Worm (Caenorhabditis elegans) whole organism, mixed stage, embryonic: ENCODE measurements around the gene K12D12.4.

Experiments
- M03D4.4 ChIP-seq: sonication (generic microtip); optimal IDR thresholded peaks from 2 replicates; lab custom pipeline; 2017; ENCODE audit warnings: mild to moderate bottlenecking, missing genetic modification characterization, missing compliant biosample characterization
- bed-3 ChIP-seq: fragments of 200-800 bp; sonication (Bioruptor generic); optimal IDR thresholded peaks from 3 replicates; lab custom pipeline; 2018; ENCODE audit warnings: mild to moderate bottlenecking, missing genetic modification characterization, moderate library complexity, missing compliant biosample characterization
- blmp-1 ChIP-seq: fragments of 150-350 bp; optimal IDR thresholded peaks from 2 replicates; lab custom pipeline; 2014; ENCODE audit warnings: missing biosample characterization, missing genetic modification characterization
- ceh-39 ChIP-seq: fragments of 150-350 bp; optimal IDR thresholded peaks from 2 replicates; lab custom pipeline; 2014; ENCODE audit warnings: missing biosample characterization, missing genetic modification characterization
- ceh-43 ChIP-seq: fragments of 200-800 bp; sonication (Bioruptor generic); optimal IDR thresholded peaks from 2 replicates; lab custom pipeline; 2018; ENCODE audit warnings: mild to moderate bottlenecking, missing genetic modification characterization, moderate library complexity, missing compliant biosample characterization
- ceh-83 ChIP-seq: fragments of 200-800 bp; sonication (Bioruptor generic); optimal IDR thresholded peaks from 2 replicates; lab custom pipeline; 2018; ENCODE audit warnings: mild to moderate bottlenecking, missing genetic modification characterization, missing compliant biosample characterization
- ces-1 ChIP-seq: fragments of 150-350 bp; optimal IDR thresholded peaks from 2 replicates; lab custom pipeline; 2014; ENCODE audit warnings: missing biosample characterization, missing genetic modification reagents, missing genetic modification characterization
- cnd-1 ChIP-seq: fragments of 200-800 bp; sonication (Bioruptor generic); optimal IDR thresholded peaks from 2 replicates; lab custom pipeline; 2018; ENCODE audit warnings: mild to moderate bottlenecking, missing genetic modification characterization, missing compliant biosample characterization
- drap-1 ChIP-seq: fragments of 200-800 bp; sonication (Bioruptor generic); optimal IDR thresholded peaks from 3 replicates; lab custom pipeline; 2018; ENCODE audit warnings: mild to moderate bottlenecking, missing genetic modification characterization, missing compliant biosample characterization
- elt-1 ChIP-seq: sonication (generic microtip); optimal IDR thresholded peaks from 2 replicates; lab custom pipeline; 2017; ENCODE audit warnings: missing genetic modification characterization, mild to moderate bottlenecking, missing compliant biosample characterization, antibody characterized with exemption, moderate library complexity, borderline replicate concordance; ENCODE audit not compliant: insufficient read depth
- elt-3 ChIP-seq: fragments of 150-350 bp; optimal IDR thresholded peaks from 2 replicates; lab custom pipeline; 2014; ENCODE audit warnings: missing biosample characterization, missing genetic modification characterization
- flh-1 ChIP-seq: fragments of 200-800 bp; sonication (Bioruptor generic); optimal IDR thresholded peaks from 2 replicates; lab custom pipeline; 2018; ENCODE audit warnings: mild to moderate bottlenecking, missing genetic modification characterization, moderate library complexity, missing compliant biosample characterization
- ham-2 ChIP-seq: fragments of 200-800 bp; sonication (Bioruptor generic); optimal IDR thresholded peaks from 2 replicates; lab custom pipeline; 2018; ENCODE audit warnings: mild to moderate bottlenecking, missing genetic modification characterization, missing compliant biosample characterization
- hlh-1 ChIP-seq: fragments of 150-350 bp; optimal IDR thresholded peaks from 2 replicates; lab custom pipeline; 2014; ENCODE audit warnings: missing biosample characterization, missing genetic modification reagents, missing genetic modification characterization
- lin-32 ChIP-seq: fragments of 200-800 bp; sonication (Bioruptor generic); optimal IDR thresholded peaks from 2 replicates; lab custom pipeline; 2018; ENCODE audit warnings: mild to moderate bottlenecking, missing genetic modification characterization, missing compliant biosample characterization
- mep-1 ChIP-seq: fragments of 150-350 bp; optimal IDR thresholded peaks from 2 replicates; lab custom pipeline; 2017; ENCODE audit warnings: missing biosample characterization, missing genetic modification reagents, missing genetic modification characterization, inconsistent platforms
- nhr-12 ChIP-seq: fragments of 150-350 bp; optimal IDR thresholded peaks from 2 replicates; lab custom pipeline; 2014; ENCODE audit warnings: missing biosample characterization, missing genetic modification characterization
- nhr-2 ChIP-seq: fragments of 150-350 bp; optimal IDR thresholded peaks from 2 replicates; lab custom pipeline; 2014; ENCODE audit warnings: missing biosample characterization, missing genetic modification characterization
- nhr-237 ChIP-seq: fragments of 150-350 bp; optimal IDR thresholded peaks from 2 replicates; lab custom pipeline; 2014; ENCODE audit warnings: missing biosample characterization, missing genetic modification characterization
- nhr-28 ChIP-seq: fragments of 150-350 bp; optimal IDR thresholded peaks from 2 replicates; lab custom pipeline; 2014; ENCODE audit warnings: missing biosample characterization, missing genetic modification characterization
- pha-4 ChIP-seq: fragments of 150-350 bp; optimal IDR thresholded peaks from 2 replicates; lab custom pipeline; 2018; ENCODE audit warnings: missing biosample characterization, missing genetic modification reagents, missing genetic modification characterization
- sem-2 ChIP-seq: fragments of 200-800 bp; sonication (Bioruptor generic); optimal IDR thresholded peaks from 2 replicates; lab custom pipeline; 2018; ENCODE audit warnings: mild to moderate bottlenecking, missing genetic modification characterization, missing compliant biosample characterization
- snpc-4 ChIP-seq: fragments of 150-350 bp; optimal IDR thresholded peaks from 2 replicates; lab custom pipeline; 2014; ENCODE audit warnings: missing biosample characterization, missing genetic modification characterization
- sptf-1 ChIP-seq: sonication (generic microtip); optimal IDR thresholded peaks from 2 replicates; lab custom pipeline; 2017; ENCODE audit warnings: mild to moderate bottlenecking, missing genetic modification characterization, moderate library complexity, missing compliant biosample characterization
- tbx-8 ChIP-seq: fragments of 200-800 bp; sonication (Bioruptor generic); optimal IDR thresholded peaks from 2 replicates; lab custom pipeline; 2018; ENCODE audit warnings: mild to moderate bottlenecking, missing genetic modification characterization, moderate library complexity, missing compliant biosample characterization
- unc-120 ChIP-seq: sonication (generic microtip); optimal IDR thresholded peaks from 2 replicates; lab custom pipeline; 2017; ENCODE audit warnings: missing genetic modification characterization, missing compliant biosample characterization; ENCODE audit not compliant: poor library complexity, severe bottlenecking
- unc-39 ChIP-seq: fragments of 150-350 bp; optimal IDR thresholded peaks from 2 replicates; lab custom pipeline; 2014; ENCODE audit warnings: missing biosample characterization, missing genetic modification characterization
- unc-62 ChIP-seq: fragments of 150-350 bp; optimal IDR thresholded peaks from 2 replicates; lab custom pipeline; 2014; ENCODE audit warnings: missing biosample characterization, missing genetic modification reagents, missing genetic modification characterization
- zip-8 ChIP-seq: fragments of 150-350 bp; optimal IDR thresholded peaks from 2 replicates; lab custom pipeline; 2014; ENCODE audit warnings: missing biosample characterization, missing genetic modification characterization
- ztf-11 ChIP-seq: fragments of 150-350 bp; optimal IDR thresholded peaks from 2 replicates; lab custom pipeline; 2014; ENCODE audit warnings: missing biosample characterization, missing genetic modification characterization

Gene K12D12.4

DNA sequence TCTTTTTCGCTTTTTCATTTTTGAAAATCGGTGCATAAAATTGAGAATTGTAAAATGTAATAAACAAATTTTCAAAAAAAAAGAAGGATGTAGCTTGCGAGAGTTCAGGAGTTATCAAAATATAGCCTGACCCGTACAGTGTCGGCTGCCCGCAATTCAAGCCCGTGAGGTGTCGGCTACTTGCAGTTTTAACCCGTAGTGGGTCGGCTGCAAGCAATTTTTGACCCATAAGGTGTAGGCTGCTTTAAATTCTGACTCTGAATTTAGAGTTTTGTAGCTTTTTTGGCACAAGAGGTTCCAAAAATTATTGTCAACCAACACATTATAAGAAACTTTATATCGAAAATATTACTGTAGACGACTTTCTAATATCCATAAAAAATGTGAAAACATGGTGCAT is 19.6 kb downstream of the K12D12.4 start:
- TF ChIP-seq drap-1 (GFP tag; lab: Kevin White, UChicago) = no peak
- no peak for TF ChIP-seq unc-39 (tag; lab: Kevin White, UChicago)
- no peak for TF ChIP-seq elt-1 (tag; lab: Kevin White, UChicago)
- TF ChIP-seq nhr-12 = no peak
- TF ChIP-seq ceh-43 (GFP tag; lab: Kevin White, UChicago) = no peak
- no peak for TF ChIP-seq blmp-1 (tag; lab: Kevin White, UChicago)
- TF ChIP-seq sem-2 (GFP tag; lab: Kevin White, UChicago) = no peak
- no peak for TF ChIP-seq lin-32 (GFP tag; lab: Kevin White, UChicago)
- TF ChIP-seq bed-3 (GFP tag; lab: Kevin White, UChicago) = no peak
- no peak for TF ChIP-seq ham-2 (GFP tag; lab: Kevin White, UChicago)
- no peak for TF ChIP-seq flh-1
- TF ChIP-seq nhr-2 = no peak
- no peak for TF ChIP-seq nhr-28 (tag; lab: Kevin White, UChicago)
- TF ChIP-seq ceh-83 (GFP tag; lab: Kevin White, UChicago) = no peak
- no peak for TF ChIP-seq mep-1
- TF ChIP-seq unc-120 (tag; lab: Kevin White, UChicago) = no peak
- TF ChIP-seq tbx-8 (GFP tag; lab: Kevin White, UChicago) = no peak

DNA sequence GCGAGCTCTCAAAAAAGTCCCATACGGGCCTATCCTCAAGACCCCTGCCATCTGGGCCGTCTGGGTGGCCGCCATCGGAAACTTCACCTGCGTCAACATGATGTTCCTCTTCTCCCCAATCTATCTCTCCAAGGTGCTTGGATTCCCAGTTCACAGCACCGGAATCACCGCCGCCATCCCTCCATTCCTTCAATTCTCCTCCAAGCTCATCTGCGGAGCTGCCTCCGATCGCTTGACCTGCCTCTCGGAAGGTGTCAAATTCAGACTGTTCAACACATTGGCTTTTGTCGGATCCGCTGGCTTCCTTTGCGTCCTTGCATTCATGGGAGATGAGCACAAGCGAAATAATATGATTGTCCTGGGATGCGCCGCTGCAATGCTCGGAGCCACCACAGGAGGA is 20.6 kb downstream of the K12D12.4 start:
- TF ChIP-seq unc-39 (tag; lab: Kevin White, UChicago) (no peak), nhr-237 (tag; lab: Kevin White, UChicago) (no peak), lin-32 (GFP tag; lab: Kevin White, UChicago) (no peak), ceh-43 (GFP tag; lab: Kevin White, UChicago) (no peak), cnd-1 (no peak), hlh-1 (no peak)

DNA sequence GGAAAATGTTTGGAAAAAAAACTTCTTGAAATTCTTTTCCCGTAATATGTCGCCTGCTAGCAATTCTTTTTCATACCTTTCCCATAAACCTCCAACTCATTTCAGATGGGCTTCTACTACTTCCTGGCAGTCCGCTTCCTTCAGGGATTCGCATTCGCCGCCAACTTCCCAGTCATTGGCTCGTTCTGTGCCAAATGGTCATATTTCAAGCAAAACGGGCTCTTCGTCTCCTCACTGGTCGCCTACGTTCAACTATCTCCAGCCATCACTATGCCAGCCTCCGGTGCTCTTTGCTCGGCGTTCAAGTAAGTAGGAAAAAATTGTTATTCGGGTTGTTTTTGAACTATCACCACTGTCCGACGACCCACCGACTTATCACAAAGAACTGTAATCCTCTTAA is 21.5 kb downstream of the K12D12.4 start:
- no peak for TF ChIP-seq unc-62 (GFP tag; lab: Kevin White, UChicago)

DNA sequence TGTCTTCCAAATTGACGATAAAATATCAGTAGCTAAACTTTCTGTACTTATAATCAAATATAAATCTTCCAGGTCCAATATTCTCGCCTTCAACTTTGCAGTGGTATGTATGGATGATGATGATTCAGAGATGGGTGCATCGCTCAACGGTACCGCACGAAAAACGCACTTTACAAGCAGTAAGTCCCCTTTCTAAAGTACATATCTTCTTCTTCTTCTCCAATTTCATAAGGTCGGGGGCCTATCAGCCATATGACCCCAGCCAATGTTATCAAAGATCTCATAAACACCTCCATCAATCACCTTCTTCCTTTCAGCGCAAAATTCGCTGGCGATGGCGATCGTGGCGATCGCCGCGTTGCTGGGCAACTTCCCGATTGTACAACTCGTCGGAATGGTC is 22.1 kb downstream of the K12D12.4 start:
- TF ChIP-seq ceh-39 (tag; lab: Kevin White, UChicago) = no peak
- no peak for TF ChIP-seq nhr-12
- TF ChIP-seq hlh-1 = no peak
- TF ChIP-seq mep-1 = no peak
- no peak for TF ChIP-seq snpc-4 (tag; lab: Kevin White, UChicago)
- no peak for TF ChIP-seq nhr-2
- no peak for TF ChIP-seq M03D4.4 (tag; lab: Kevin White, UChicago)
- no peak for TF ChIP-seq unc-120 (tag; lab: Kevin White, UChicago)

DNA sequence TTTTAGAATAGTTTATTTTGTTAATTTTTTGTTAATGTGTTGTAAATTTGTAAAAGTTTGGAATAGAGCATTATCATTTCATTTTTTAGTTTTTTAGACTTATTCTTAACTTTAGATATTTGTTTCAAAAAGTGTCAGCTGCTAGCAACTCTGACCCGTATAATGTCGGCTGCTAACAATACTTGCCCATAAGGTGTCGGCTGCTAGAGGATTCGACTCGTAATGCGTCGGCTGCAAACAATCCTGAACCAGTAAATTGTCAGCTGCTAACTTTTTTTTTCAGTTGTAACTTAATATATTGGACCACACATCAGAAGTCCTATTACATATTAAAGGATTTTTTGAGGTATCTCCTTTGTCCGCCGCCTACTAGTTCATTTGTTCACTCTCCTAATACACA is 22.8 kb downstream of the K12D12.4 start:
- TF ChIP-seq unc-120 (tag; lab: Kevin White, UChicago) (no peak), tbx-8 (GFP tag; lab: Kevin White, UChicago) (no peak), pha-4 (no peak), drap-1 (GFP tag; lab: Kevin White, UChicago) (no peak)

DNA sequence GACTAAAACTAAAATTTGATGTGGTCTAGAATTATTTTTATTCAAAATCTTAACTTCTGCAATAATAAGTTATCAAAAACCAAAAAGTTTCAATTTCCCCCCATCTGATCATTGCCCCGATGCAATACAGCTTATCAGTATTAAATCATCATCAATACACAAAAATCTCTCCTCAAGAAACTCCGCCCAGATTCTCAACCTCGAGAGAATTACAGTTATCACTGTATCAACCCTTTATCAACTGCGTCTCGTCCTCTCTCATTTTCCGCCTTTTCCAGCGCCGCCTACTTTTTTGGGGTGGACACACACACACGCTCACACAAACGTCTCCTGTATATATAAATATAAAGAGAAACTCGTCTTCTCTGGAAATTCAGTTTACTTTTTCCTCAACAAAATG is 23.2 kb downstream of the K12D12.4 start, which contains the start of gene T27D12.1:
TSS of gene T27D12.1 (plus strand) at position 301 of the 400 bp plus-strand sequence.
- no peak for TF ChIP-seq zip-8 (tag; lab: Kevin White, UChicago)
- no peak for TF ChIP-seq ceh-43 (GFP tag; lab: Kevin White, UChicago)
- TF ChIP-seq nhr-2 = no peak
- no peak for TF ChIP-seq ztf-11 (tag; lab: Kevin White, UChicago)
- TF ChIP-seq ces-1 (GFP tag; lab: Kevin White, UChicago) = no peak
- no peak for TF ChIP-seq lin-32 (GFP tag; lab: Kevin White, UChicago)
- TF ChIP-seq mep-1 = no peak
- TF ChIP-seq ceh-39 (tag; lab: Kevin White, UChicago) = no peak
- no peak for TF ChIP-seq elt-3 (tag; lab: Kevin White, UChicago)
- no peak for TF ChIP-seq hlh-1
- no peak for TF ChIP-seq snpc-4 (tag; lab: Kevin White, UChicago)
- TF ChIP-seq ceh-83 (GFP tag; lab: Kevin White, UChicago) = no peak
- no peak for TF ChIP-seq sptf-1 (tag; lab: Kevin White, UChicago)
- no peak for TF ChIP-seq M03D4.4 (tag; lab: Kevin White, UChicago)
